Fruit fly (Drosophila melanogaster) whole organism: Measurements from ENCODE around the gene CG2061.

Experiments used
- Dll ChIP-seq: fragments of >200 bp; optimal IDR thresholded peaks from 2 replicates; lab custom pipeline; 2017
- psq ChIP-seq: fragments of >200 bp; optimal IDR thresholded peaks from 2 replicates; lab custom pipeline; 2017

dm6 chrX:11123561-11123960 lies 31.3 kb downstream of the CG2061 start:
- TF ChIP-seq psq (no peak), Dll (lab: Kevin White, UChicago) (no peak)
